Worm (Caenorhabditis elegans) whole organism, L3 larva: ENCODE measurements around the gene C14A4.6.

Experiments used
- R02D3.7 ChIP-seq: fragments of 150-350 bp; optimal IDR thresholded peaks from 2 replicates; lab custom pipeline; 2014; ENCODE audit warnings: missing biosample characterization, missing genetic modification characterization
- ZK546.5 ChIP-seq: sonication (generic microtip); optimal IDR thresholded peaks from 2 replicates; lab custom pipeline; 2017; ENCODE audit warnings: missing biosample characterization, missing genetic modification characterization
- aly-2 ChIP-seq: fragments of 150-350 bp; optimal IDR thresholded peaks from 2 replicates; lab custom pipeline; 2014; ENCODE audit warnings: missing biosample characterization, missing genetic modification characterization
- ama-1 ChIP-seq: fragments of 150-350 bp; optimal IDR thresholded peaks from 2 replicates; lab custom pipeline; 2018
- ceh-28 ChIP-seq: fragments of 150-350 bp; optimal IDR thresholded peaks from 2 replicates; lab custom pipeline; 2014; ENCODE audit warnings: missing biosample characterization, missing genetic modification reagents, missing genetic modification characterization
- ceh-82 ChIP-seq: fragments of 150-350 bp; optimal IDR thresholded peaks from 2 replicates; lab custom pipeline; 2014; ENCODE audit warnings: missing biosample characterization, missing genetic modification characterization
- ceh-9 ChIP-seq: sonication (generic microtip); optimal IDR thresholded peaks from 2 replicates; lab custom pipeline; 2018; ENCODE audit warnings: missing biosample characterization, missing genetic modification characterization
- egl-27 ChIP-seq: sonication (generic microtip); optimal IDR thresholded peaks from 4 replicates; lab custom pipeline; 2017; ENCODE audit warnings: missing biosample characterization, missing genetic modification reagents, missing genetic modification characterization
- egl-5 ChIP-seq: fragments of 150-350 bp; optimal IDR thresholded peaks from 2 replicates; lab custom pipeline; 2017; ENCODE audit warnings: missing biosample characterization, missing genetic modification reagents, missing genetic modification characterization, inconsistent platforms
- elt-1 ChIP-seq: fragments of 150-350 bp; optimal IDR thresholded peaks from 2 replicates; lab custom pipeline; 2014; ENCODE audit warnings: missing biosample characterization, missing genetic modification characterization
- elt-2 ChIP-seq: sonication (generic microtip); optimal IDR thresholded peaks from 2 replicates; lab custom pipeline; 2016; ENCODE audit warnings: missing genetic modification reagents, mild to moderate bottlenecking, missing genetic modification characterization, missing compliant biosample characterization
- elt-3 ChIP-seq, 3 experiments: fragments of 150-350 bp in 1 of 3; sonication (generic microtip) in 2 of 3; optimal IDR thresholded peaks; 2 replicates in 2 of 3; 4 replicates in 1 of 3; lab custom pipeline; 2014 to 2017; ENCODE audit warnings: missing biosample characterization in 3 of 3, missing genetic modification characterization in 3 of 3
- eor-1 ChIP-seq, 2 experiments: fragments of 150-350 bp; optimal IDR thresholded peaks; 2 replicates each; lab custom pipeline; 2014 to 2018; ENCODE audit warnings: missing biosample characterization in 2 of 2, missing genetic modification characterization in 2 of 2
- fkh-2 ChIP-seq: fragments of 150-350 bp; optimal IDR thresholded peaks from 2 replicates; lab custom pipeline; 2014; ENCODE audit warnings: missing biosample characterization, missing genetic modification reagents, missing genetic modification characterization
- fos-1 ChIP-seq: fragments of 150-350 bp; optimal IDR thresholded peaks from 2 replicates; lab custom pipeline; 2014; ENCODE audit warnings: missing biosample characterization, missing genetic modification characterization
- hmg-11 ChIP-seq: sonication (generic microtip); optimal IDR thresholded peaks from 2 replicates; lab custom pipeline; 2016; ENCODE audit warnings: missing genetic modification characterization, missing compliant biosample characterization
- jun-1 ChIP-seq: fragments of 150-350 bp; optimal IDR thresholded peaks from 2 replicates; lab custom pipeline; 2014; ENCODE audit warnings: missing biosample characterization, missing genetic modification reagents, missing genetic modification characterization
- lin-39 ChIP-seq: fragments of 150-350 bp; optimal IDR thresholded peaks from 2 replicates; lab custom pipeline; 2018; ENCODE audit warnings: missing biosample characterization, missing genetic modification reagents, missing genetic modification characterization
- lsy-12 ChIP-seq: sonication (generic microtip); optimal IDR thresholded peaks from 2 replicates; lab custom pipeline; 2016; ENCODE audit warnings: mild to moderate bottlenecking, missing genetic modification characterization, missing compliant biosample characterization
- mdl-1 ChIP-seq: fragments of 150-350 bp; optimal IDR thresholded peaks from 2 replicates; lab custom pipeline; 2014; ENCODE audit warnings: missing biosample characterization, missing genetic modification characterization
- mml-1 ChIP-seq: fragments of 150-350 bp; sonication (generic microtip); optimal IDR thresholded peaks from 3 replicates; lab custom pipeline; 2014; ENCODE audit warnings: missing biosample characterization, missing genetic modification characterization
- nfya-1 ChIP-seq: sonication (generic microtip); optimal IDR thresholded peaks from 2 replicates; lab custom pipeline; 2017; ENCODE audit warnings: missing genetic modification characterization, mild to moderate bottlenecking, missing compliant biosample characterization, antibody characterized with exemption, moderate library complexity; ENCODE audit not compliant: insufficient read depth
- nhr-11 ChIP-seq: fragments of 150-350 bp; optimal IDR thresholded peaks from 2 replicates; lab custom pipeline; 2014; ENCODE audit warnings: missing biosample characterization, missing genetic modification characterization
- nhr-12 ChIP-seq: fragments of 150-350 bp; optimal IDR thresholded peaks from 2 replicates; lab custom pipeline; 2014; ENCODE audit warnings: missing biosample characterization, missing genetic modification characterization
- nhr-23 ChIP-seq: fragments of 150-350 bp; optimal IDR thresholded peaks from 2 replicates; lab custom pipeline; 2014; ENCODE audit warnings: missing biosample characterization, missing genetic modification reagents, missing genetic modification characterization
- nhr-237 ChIP-seq: fragments of 150-350 bp; optimal IDR thresholded peaks from 2 replicates; lab custom pipeline; 2014; ENCODE audit warnings: missing biosample characterization, missing genetic modification characterization
- nhr-25 ChIP-seq: sonication (generic microtip); optimal IDR thresholded peaks from 2 replicates; lab custom pipeline; 2017; ENCODE audit warnings: missing biosample characterization, missing genetic modification characterization
- nhr-43 ChIP-seq: sonication (generic microtip); optimal IDR thresholded peaks from 2 replicates; lab custom pipeline; 2016; ENCODE audit warnings: mild to moderate bottlenecking, missing genetic modification characterization, missing compliant biosample characterization; ENCODE audit not compliant: poor library complexity, severe bottlenecking
- nhr-76 ChIP-seq: fragments of 150-350 bp; sonication (generic microtip); optimal IDR thresholded peaks from 5 replicates; lab custom pipeline; 2014; ENCODE audit warnings: missing biosample characterization, missing genetic modification characterization
- nhr-77 ChIP-seq: fragments of 150-350 bp; optimal IDR thresholded peaks from 2 replicates; lab custom pipeline; 2014; ENCODE audit warnings: missing biosample characterization, missing genetic modification characterization
- pqm-1 ChIP-seq: fragments of 150-350 bp; optimal IDR thresholded peaks from 2 replicates; lab custom pipeline; 2017; ENCODE audit warnings: missing biosample characterization, missing genetic modification characterization, inconsistent platforms
- sea-2 ChIP-seq: fragments of 150-350 bp; sonication (generic microtip); optimal IDR thresholded peaks from 4 replicates; lab custom pipeline; 2014; ENCODE audit warnings: missing biosample characterization, missing genetic modification reagents, missing genetic modification characterization
- skn-1 ChIP-seq: fragments of 150-350 bp; optimal IDR thresholded peaks from 2 replicates; lab custom pipeline; 2014; ENCODE audit warnings: missing biosample characterization, missing genetic modification characterization
- tbx-2 ChIP-seq: sonication (generic microtip); optimal IDR thresholded peaks from 2 replicates; lab custom pipeline; 2016; ENCODE audit warnings: mild to moderate bottlenecking, missing genetic modification characterization, missing compliant biosample characterization
- unc-39 ChIP-seq: sonication (generic microtip); optimal IDR thresholded peaks from 4 replicates; lab custom pipeline; 2017; ENCODE audit warnings: missing biosample characterization, missing genetic modification characterization
- unc-62 ChIP-seq: fragments of 150-350 bp; sonication (generic microtip); optimal IDR thresholded peaks from 4 replicates; lab custom pipeline; 2014; ENCODE audit warnings: missing biosample characterization, missing genetic modification reagents, missing genetic modification characterization
- zag-1 ChIP-seq: fragments of 150-350 bp; optimal IDR thresholded peaks from 2 replicates; lab custom pipeline; 2014; ENCODE audit warnings: missing biosample characterization, missing genetic modification characterization
- ztf-4 ChIP-seq: fragments of 150-350 bp; optimal IDR thresholded peaks from 2 replicates; lab custom pipeline; 2014; ENCODE audit warnings: missing biosample characterization, missing genetic modification characterization

Gene C14A4.6

DNA sequence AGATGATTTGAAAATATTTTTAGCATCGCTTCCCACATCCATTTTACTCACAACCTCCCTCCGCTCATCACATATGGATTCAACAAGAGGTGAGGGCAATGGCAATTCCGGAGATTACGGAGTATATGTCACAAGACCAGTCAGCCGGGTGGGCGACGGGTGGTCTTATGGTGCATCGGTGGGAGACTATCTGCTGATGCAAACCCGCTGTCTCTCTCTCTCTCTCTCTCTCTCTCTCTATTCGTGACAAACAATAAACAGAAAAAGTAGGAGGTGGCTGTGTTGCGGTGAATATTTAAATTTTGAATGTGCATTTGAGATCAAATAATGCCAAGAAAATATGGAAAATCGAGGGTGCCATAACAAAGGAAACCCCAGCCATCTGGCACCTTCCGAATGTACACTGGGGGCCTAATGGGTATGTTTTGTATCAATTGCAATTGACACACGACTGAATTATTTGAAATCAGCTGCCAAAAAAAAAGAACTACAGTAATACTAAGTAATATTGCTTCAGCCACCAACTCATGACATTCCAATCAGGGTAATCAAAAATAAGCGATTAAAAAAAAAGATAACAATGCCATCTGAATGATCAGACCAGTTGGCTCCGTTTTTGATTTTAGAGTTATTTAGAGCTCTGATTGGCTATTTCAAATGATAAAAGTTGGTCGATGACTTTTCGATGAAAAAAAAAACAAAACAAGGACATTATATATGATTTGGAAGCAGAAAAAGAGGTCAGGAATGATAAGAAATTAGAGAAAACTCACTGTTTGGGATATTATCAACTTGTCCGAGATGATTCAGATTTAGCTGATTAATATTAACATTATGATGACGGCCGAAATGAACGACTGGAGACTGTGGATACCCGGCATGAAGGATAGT is 46.5 kb downstream of the C14A4.6 start:
- TF ChIP-seq eor-1 (tag; optimal IDR thresholded peaks at IDR 0.05; lab: Kevin White, UChicago) (no peak), elt-1 (no peak), ZK546.5 (tag; lab: Kevin White, UChicago) (no peak), jun-1 (tag; lab: Kevin White, UChicago) (peak; percentile 61), nfya-1 (peak; percentile 53), fos-1 (no peak), nhr-77 (tag; lab: Kevin White, UChicago) (no peak), lsy-12 (tag; lab: Kevin White, UChicago) (no peak), nhr-43 (no peak), ama-1 (lab: Kevin White, UChicago) (peak; percentile 85), hmg-11 (tag; lab: Kevin White, UChicago) (no peak), unc-39 (tag; lab: Kevin White, UChicago) (no peak), ceh-82 (no peak), aly-2 (tag; lab: Kevin White, UChicago) (no peak), nhr-23 (no peak), nhr-25 (peak; percentile 31), sea-2 (GFP tag; lab: Kevin White, UChicago) (no peak), lin-39 (tag; lab: Kevin White, UChicago) (no peak), zag-1 (tag; lab: Kevin White, UChicago) (no peak), mml-1 (tag; lab: Kevin White, UChicago) (no peak), mdl-1 (no peak), pqm-1 (tag; lab: Kevin White, UChicago) (peak; percentile 51), ceh-28 (no peak), egl-27 (tag; lab: Kevin White, UChicago) (no peak), nhr-237 (no peak), elt-3 (tag; optimal IDR thresholded peaks at IDR 0.05; lab: Kevin White, UChicago) (no peak), nhr-76 (tag; lab: Kevin White, UChicago) (no peak), fkh-2 (tag; lab: Kevin White, UChicago) (no peak), unc-62 (no peak), nhr-12 (tag; lab: Kevin White, UChicago) (no peak), skn-1 (tag; lab: Kevin White, UChicago) (no peak), elt-2 (tag; lab: Kevin White, UChicago) (peak; percentile 25)
- TF ChIP-seq, all 47 proteins: peak for 6

DNA sequence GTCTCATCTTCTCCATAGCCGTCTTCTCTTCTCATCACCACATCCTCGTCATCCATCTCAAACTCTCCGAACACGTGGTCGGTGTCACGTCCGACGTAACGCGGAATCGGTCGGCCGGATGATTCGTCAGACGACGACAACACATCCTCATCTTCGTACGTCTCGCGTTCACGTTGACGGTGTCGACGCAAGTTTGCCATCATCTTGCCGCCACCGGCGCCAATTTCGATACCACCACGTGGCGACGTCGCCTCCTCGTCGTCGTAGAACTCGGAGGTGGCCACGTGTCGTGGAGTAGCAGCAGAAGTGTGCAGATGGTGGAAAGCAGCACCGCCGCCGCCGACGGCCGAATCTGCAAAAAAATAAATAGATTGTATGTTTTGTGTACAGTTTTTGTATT is 47.3 kb downstream of the C14A4.6 start:
- TF ChIP-seq pqm-1 (tag; lab: Kevin White, UChicago) (no peak), lin-39 (tag; lab: Kevin White, UChicago) (peak; percentile 3), ceh-9 (no peak), nhr-25 (peak; percentile 4), hmg-11 (tag; lab: Kevin White, UChicago) (no peak), egl-5 (tag; lab: Kevin White, UChicago) (no peak), mml-1 (tag; lab: Kevin White, UChicago) (no peak)

DNA sequence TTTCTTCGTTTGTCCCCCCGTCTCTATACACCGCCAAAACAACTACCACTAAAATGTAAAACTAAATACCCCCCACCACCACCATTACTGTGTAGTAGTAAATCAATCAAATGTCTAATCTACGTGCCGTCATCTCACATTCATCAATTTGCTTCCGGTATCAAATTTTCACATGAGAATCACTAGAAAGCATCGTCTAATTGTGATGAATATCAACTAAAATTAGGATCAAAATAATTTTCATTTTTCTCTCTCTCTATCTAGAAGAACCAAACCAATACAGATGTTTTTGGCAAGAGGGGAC is 47.8 kb downstream of the C14A4.6 start:
- TF ChIP-seq ceh-82: no peak
- no peak for TF ChIP-seq tbx-2 (tag; lab: Kevin White, UChicago)
- TF ChIP-seq nhr-12 (tag; lab: Kevin White, UChicago): no peak
- TF ChIP-seq nhr-11: peak; percentile 3
- peak; percentile 5 for TF ChIP-seq nfya-1
- TF ChIP-seq nhr-25: peak; percentile 24
- peak; percentile 36 for TF ChIP-seq ztf-4 (tag; lab: Kevin White, UChicago)
- TF ChIP-seq lin-39 (tag; lab: Kevin White, UChicago): peak; percentile 14
- TF ChIP-seq hmg-11 (tag; lab: Kevin White, UChicago): no peak
- no peak for TF ChIP-seq egl-5 (tag; lab: Kevin White, UChicago)
- no peak for TF ChIP-seq R02D3.7 (tag; lab: Kevin White, UChicago)
- TF ChIP-seq, all 47 proteins: peak for 5
